Worm (Caenorhabditis elegans): ENCODE measurements around the gene sbds-1.

The sbds-1 gene

ce11 chrIII:614447-614846, 23.8 kb downstream of the sbds-1 start, which contains the start of gene T19C3.3:
TSS of gene T19C3.3 (minus strand) at chrIII:614547.
- TF ChIP-seq mel-28 (tag; optimal IDR thresholded peaks at IDR 0.05; ENCODE audit: borderline replicate concordance) = no peak
- no peak for TF ChIP-seq lin-35 (GFP tag; optimal IDR thresholded peaks at IDR 0.05)
- TF ChIP-seq mxl-1 (tag; optimal IDR thresholded peaks at IDR 0.05) = no peak
- TF ChIP-seq Y53F4B.3 (GFP tag; IDR thresholded peaks at IDR 0.05) = no peak
- TF ChIP-seq nhr-80 (tag; optimal IDR thresholded peaks at IDR 0.05) = no peak
- no peak for TF ChIP-seq madf-8 (GFP tag; conservative IDR thresholded peaks at IDR 0.05)
- no peak for TF ChIP-seq Y79H2A.3 (GFP tag; conservative IDR thresholded peaks at IDR 0.05)
- TF ChIP-seq Y67H2A.10 (GFP tag; conservative IDR thresholded peaks at IDR 0.05) = no peak
- no peak for TF ChIP-seq akir-1 (GFP tag; optimal IDR thresholded peaks at IDR 0.05)
- TF ChIP-seq hsf-1 (GFP tag; IDR thresholded peaks at IDR 0.05) = no peak
- no peak for TF ChIP-seq snpc-1.3 (tag; optimal IDR thresholded peaks at IDR 0.05; ENCODE audit: insufficient read depth)
- no peak for TF ChIP-seq ets-4 (GFP tag; optimal IDR thresholded peaks at IDR 0.05)
- no peak for TF ChIP-seq D2030.7 (GFP tag; IDR thresholded peaks at IDR 0.05)
- TF ChIP-seq F10E7.11 (tag; optimal IDR thresholded peaks at IDR 0.05) = no peak
- no peak for TF ChIP-seq ccch-3 (GFP tag; optimal IDR thresholded peaks at IDR 0.05)
- no peak for TF ChIP-seq egrh-3 (GFP tag; IDR thresholded peaks at IDR 0.05)

DNA sequence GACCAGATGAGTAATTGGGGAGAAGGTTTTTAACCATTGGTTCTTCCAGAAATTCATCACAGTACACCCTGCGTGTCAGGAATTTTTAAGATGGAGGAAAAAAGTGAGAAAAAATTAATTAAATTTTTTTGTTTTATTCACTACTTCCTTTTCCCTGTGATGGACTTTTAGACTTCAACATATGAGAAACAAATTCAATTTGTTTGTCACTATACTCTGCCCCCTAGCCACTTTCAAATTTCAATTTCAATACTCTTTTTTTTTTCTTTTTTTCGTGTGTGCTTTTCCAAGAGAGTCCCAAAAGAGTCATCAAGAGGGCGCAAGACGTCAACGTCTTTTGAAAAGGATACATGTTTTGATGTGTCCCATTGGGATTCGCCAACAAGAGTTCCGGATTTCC, 25.5 kb downstream of the sbds-1 start:
- no peak for TF ChIP-seq hsf-1 (GFP tag; IDR thresholded peaks at IDR 0.05)
- no peak for TF ChIP-seq hrde-1 (tag; optimal IDR thresholded peaks at IDR 0.05; ENCODE audit: borderline replicate concordance)

DNA sequence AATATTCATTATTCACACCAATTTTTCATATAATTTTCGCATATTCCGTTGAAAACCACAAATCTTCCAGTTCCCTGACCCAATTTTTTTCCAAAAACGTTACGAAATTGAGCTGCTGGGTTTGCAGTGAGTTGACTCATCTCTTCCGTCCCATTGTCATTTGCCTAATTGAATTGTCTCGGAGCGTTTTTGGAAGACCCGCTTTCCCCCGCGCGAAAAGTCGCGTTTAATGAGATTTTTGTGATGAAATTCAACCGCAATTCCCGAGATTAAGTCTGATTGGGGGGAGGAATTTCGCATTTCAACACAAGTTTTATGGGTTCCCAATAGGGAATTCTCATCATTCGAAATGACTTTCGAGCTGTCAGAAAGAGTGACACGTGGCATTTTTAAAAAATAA, 26.3 kb downstream of the sbds-1 start:
- TF ChIP-seq hrde-1 (tag; optimal IDR thresholded peaks at IDR 0.05; ENCODE audit: borderline replicate concordance) (no peak), nhr-27 (tag; optimal IDR thresholded peaks at IDR 0.05) (no peak), nhr-90 (tag; optimal IDR thresholded peaks at IDR 0.05) (no peak), mes-4 (tag; optimal IDR thresholded peaks at IDR 0.05) (no peak)

DNA sequence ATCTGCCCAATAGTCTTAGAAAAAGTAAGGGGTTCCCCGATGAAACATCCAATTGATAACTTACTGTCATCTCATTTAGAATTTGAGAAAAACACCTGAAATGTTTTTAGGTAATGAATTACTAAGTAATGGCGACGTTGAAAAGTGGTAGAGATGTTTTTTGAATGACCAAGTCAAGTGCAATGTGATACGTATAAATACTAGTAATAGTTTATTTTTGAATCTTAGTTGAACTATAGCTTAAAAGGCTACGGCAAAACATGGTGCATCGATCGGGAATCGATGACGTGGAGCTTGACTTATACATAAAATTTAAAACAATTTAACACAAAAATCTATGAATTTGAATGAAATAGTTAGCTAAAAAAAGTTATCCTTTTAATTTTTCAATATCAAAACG, 28.7 kb downstream of the sbds-1 start, which contains the start of gene best-17:
best-17 (minus strand) TSS at position 101 of the 400 bp plus-strand sequence.
- TF ChIP-seq nfyb-1 (GFP tag; IDR thresholded peaks at IDR 0.05) (no peak), Y53F4B.3 (GFP tag; IDR thresholded peaks at IDR 0.05) (no peak), lag-1 (GFP tag; IDR thresholded peaks at IDR 0.05) (no peak), C17E4.6 (GFP tag; IDR thresholded peaks at IDR 0.05) (no peak), ztf-22 (GFP tag; optimal IDR thresholded peaks at IDR 0.05) (no peak), B0261.1 (tag; optimal IDR thresholded peaks at IDR 0.05) (no peak), let-607 (tag; optimal IDR thresholded peaks at IDR 0.05) (no peak)

ce11 chrIII:605415-606054, 32.7 kb downstream of the sbds-1 start, which contains the start of the genes Y55B1AR.4 and ttr-7:
TSS of gene Y55B1AR.4 (minus strand) at chrIII:605515.
TSS of gene ttr-7 (plus strand) at chrIII:606004.
- TF ChIP-seq bed-1 (GFP tag; IDR thresholded peaks at IDR 0.05) (no peak), sea-2 (GFP tag; IDR thresholded peaks at IDR 0.05) (no peak), nfyb-1 (GFP tag; IDR thresholded peaks at IDR 0.05) (no peak), lin-40 (tag; optimal IDR thresholded peaks at IDR 0.05) (no peak), nhr-120 (GFP tag; IDR thresholded peaks at IDR 0.05) (no peak), K12H6.12 (tag; optimal IDR thresholded peaks at IDR 0.05) (no peak), efl-1 (GFP tag; optimal IDR thresholded peaks at IDR 0.05) (no peak), egl-18 (GFP tag; IDR thresholded peaks at IDR 0.05) (no peak), let-607 (tag; optimal IDR thresholded peaks at IDR 0.05) (no peak)
